Worm (Caenorhabditis elegans) whole organism, L1 larva: ENCODE data around the gene C23G10.10.

Source experiments
- dpl-1 ChIP-seq, 3 experiments: fragments of 150-350 bp in 2 of 3; sonication (generic microtip) in 1 of 3; optimal IDR thresholded peaks; 2 replicates each; lab custom pipeline; 2014 to 2017; ENCODE audit warnings: missing biosample characterization in 3 of 3, missing genetic modification characterization in 3 of 3, missing genetic modification reagents in 3 of 3
- lsy-2 ChIP-seq, 2 experiments: fragments of 150-350 bp; optimal IDR thresholded peaks; 2 replicates each; lab custom pipeline; 2014; ENCODE audit warnings: missing biosample characterization in 2 of 2, missing genetic modification characterization in 2 of 2

- no peak for TF ChIP-seq lsy-2 (tag; optimal IDR thresholded peaks at IDR 0.05; lab: Kevin White, UChicago)
- TF ChIP-seq dpl-1 (GFP tag; optimal IDR thresholded peaks at IDR 0.05; lab: Kevin White, UChicago): no peak
These were observed 48.6 kb downstream of the C23G10.10 start for ce11 chrIII:6165240-6165639.
